Worm (Caenorhabditis elegans) whole organism, L2 larva: ENCODE data around the gene rpl-10.

Source experiments
- F13H6.1 ChIP-seq: sonication (generic microtip); optimal IDR thresholded peaks from 2 replicates; lab custom pipeline; 2016; ENCODE audit warnings: missing genetic modification characterization, missing compliant biosample characterization
- R02D3.7 ChIP-seq: fragments of 150-350 bp; optimal IDR thresholded peaks from 2 replicates; lab custom pipeline; 2014; ENCODE audit warnings: missing biosample characterization, missing genetic modification characterization
- Y55F3AM.14 ChIP-seq: fragments of 200-800 bp; sonication (Bioruptor generic); optimal IDR thresholded peaks from 2 replicates; lab custom pipeline; 2018; ENCODE audit warnings: mild to moderate bottlenecking, missing genetic modification characterization, missing compliant biosample characterization
- ZK546.5 ChIP-seq: sonication (generic microtip); optimal IDR thresholded peaks from 2 replicates; lab custom pipeline; 2017; ENCODE audit warnings: missing biosample characterization, missing genetic modification characterization
- alr-1 ChIP-seq: fragments of 150-350 bp; optimal IDR thresholded peaks from 2 replicates; lab custom pipeline; 2014; ENCODE audit warnings: missing biosample characterization, missing genetic modification characterization
- aly-2 ChIP-seq: fragments of 150-350 bp; optimal IDR thresholded peaks from 2 replicates; lab custom pipeline; 2014; ENCODE audit warnings: missing biosample characterization, missing genetic modification characterization
- ama-1 ChIP-seq: fragments of 150-350 bp; optimal IDR thresholded peaks from 2 replicates; lab custom pipeline; 2018; ENCODE audit warnings: inconsistent platforms
- blmp-1 ChIP-seq: sonication (generic microtip); optimal IDR thresholded peaks from 2 replicates; lab custom pipeline; 2017; ENCODE audit warnings: missing genetic modification characterization, mild to moderate bottlenecking, missing compliant biosample characterization, antibody characterized with exemption, moderate library complexity; ENCODE audit not compliant: insufficient read depth
- ceh-16 ChIP-seq: fragments of 150-350 bp; optimal IDR thresholded peaks from 2 replicates; lab custom pipeline; 2014; ENCODE audit warnings: missing biosample characterization, missing genetic modification characterization
- ceh-82 ChIP-seq: fragments of 150-350 bp; optimal IDR thresholded peaks from 2 replicates; lab custom pipeline; 2014; ENCODE audit warnings: missing biosample characterization, missing genetic modification characterization
- crh-2 ChIP-seq: sonication (generic microtip); optimal IDR thresholded peaks from 2 replicates; lab custom pipeline; 2017; ENCODE audit warnings: missing biosample characterization, missing genetic modification characterization
- dmd-4 ChIP-seq: sonication (generic microtip); optimal IDR thresholded peaks from 2 replicates; lab custom pipeline; 2017; ENCODE audit warnings: missing biosample characterization, missing genetic modification characterization
- egl-27 ChIP-seq: sonication (generic microtip); optimal IDR thresholded peaks from 3 replicates; lab custom pipeline; 2017; ENCODE audit warnings: missing biosample characterization, missing genetic modification reagents, missing genetic modification characterization
- elt-1 ChIP-seq: fragments of 150-350 bp; optimal IDR thresholded peaks from 2 replicates; lab custom pipeline; 2014; ENCODE audit warnings: missing biosample characterization, missing genetic modification characterization
- elt-3 ChIP-seq: sonication (generic microtip); optimal IDR thresholded peaks from 2 replicates; lab custom pipeline; 2017; ENCODE audit warnings: missing biosample characterization, missing genetic modification characterization
- fos-1 ChIP-seq: fragments of 150-350 bp; optimal IDR thresholded peaks from 2 replicates; lab custom pipeline; 2014; ENCODE audit warnings: missing biosample characterization, missing genetic modification characterization
- gmeb-1 ChIP-seq: fragments of 150-350 bp; optimal IDR thresholded peaks from 2 replicates; lab custom pipeline; 2014; ENCODE audit warnings: missing biosample characterization, missing genetic modification characterization
- lin-11 ChIP-seq: fragments of 150-350 bp; sonication (generic microtip); optimal IDR thresholded peaks from 2 replicates; lab custom pipeline; 2014; ENCODE audit warnings: missing biosample characterization, missing genetic modification characterization, inconsistent platforms, mixed read lengths
- lin-13 ChIP-seq: fragments of 150-350 bp; optimal IDR thresholded peaks from 2 replicates; lab custom pipeline; 2014; ENCODE audit warnings: missing biosample characterization, missing genetic modification reagents, missing genetic modification characterization
- lin-39 ChIP-seq: fragments of 150-350 bp; optimal IDR thresholded peaks from 2 replicates; lab custom pipeline; 2014; ENCODE audit warnings: missing biosample characterization, missing genetic modification reagents, missing genetic modification characterization
- lsy-2 ChIP-seq, 2 experiments: fragments of 150-350 bp in 1 of 2; sonication (generic microtip) in 1 of 2; optimal IDR thresholded peaks; 2 replicates each; lab custom pipeline; 2014 to 2017; ENCODE audit warnings: missing biosample characterization in 2 of 2, missing genetic modification characterization in 2 of 2
- mab-5 ChIP-seq: fragments of 150-350 bp; optimal IDR thresholded peaks from 2 replicates; lab custom pipeline; 2014; ENCODE audit warnings: missing biosample characterization, missing genetic modification characterization
- mdl-1 ChIP-seq, 2 experiments: fragments of 150-350 bp in 1 of 2; sonication (generic microtip) in 1 of 2; optimal IDR thresholded peaks; 2 replicates each; lab custom pipeline; 2017; ENCODE audit warnings: missing biosample characterization in 2 of 2, missing genetic modification characterization in 2 of 2
- nhr-10 ChIP-seq: sonication (generic microtip); optimal IDR thresholded peaks from 2 replicates; lab custom pipeline; 2017; ENCODE audit warnings: missing biosample characterization, missing genetic modification characterization
- nhr-11 ChIP-seq: fragments of 150-350 bp; optimal IDR thresholded peaks from 2 replicates; lab custom pipeline; 2014; ENCODE audit warnings: missing biosample characterization, missing genetic modification characterization
- nhr-12 ChIP-seq: fragments of 150-350 bp; optimal IDR thresholded peaks from 2 replicates; lab custom pipeline; 2014; ENCODE audit warnings: missing biosample characterization, missing genetic modification characterization
- nhr-129 ChIP-seq: fragments of 150-350 bp; optimal IDR thresholded peaks from 2 replicates; lab custom pipeline; 2014; ENCODE audit warnings: missing biosample characterization, missing genetic modification characterization
- nhr-21 ChIP-seq: fragments of 150-350 bp; optimal IDR thresholded peaks from 2 replicates; lab custom pipeline; 2014; ENCODE audit warnings: missing biosample characterization, missing genetic modification characterization
- nhr-23 ChIP-seq: fragments of 150-350 bp; optimal IDR thresholded peaks from 2 replicates; lab custom pipeline; 2014; ENCODE audit warnings: missing biosample characterization, missing genetic modification reagents, missing genetic modification characterization
- nhr-237 ChIP-seq: fragments of 150-350 bp; optimal IDR thresholded peaks from 2 replicates; lab custom pipeline; 2014; ENCODE audit warnings: missing biosample characterization, missing genetic modification characterization
- nhr-25 ChIP-seq: fragments of 150-350 bp; sonication (generic microtip); optimal IDR thresholded peaks from 3 replicates; lab custom pipeline; 2014; ENCODE audit warnings: missing biosample characterization, missing genetic modification characterization
- nhr-6 ChIP-seq: fragments of 150-350 bp; optimal IDR thresholded peaks from 2 replicates; lab custom pipeline; 2014; ENCODE audit warnings: missing biosample characterization, missing genetic modification characterization
- nhr-77 ChIP-seq: fragments of 150-350 bp; optimal IDR thresholded peaks from 2 replicates; lab custom pipeline; 2014; ENCODE audit warnings: missing biosample characterization, missing genetic modification characterization
- peb-1 ChIP-seq: fragments of 150-350 bp; optimal IDR thresholded peaks from 2 replicates; lab custom pipeline; 2014; ENCODE audit warnings: missing biosample characterization, missing genetic modification characterization
- sem-4 ChIP-seq: fragments of 150-350 bp; optimal IDR thresholded peaks from 2 replicates; lab custom pipeline; 2014; ENCODE audit warnings: missing biosample characterization, missing genetic modification reagents, missing genetic modification characterization
- skn-1 ChIP-seq: sonication (generic microtip); optimal IDR thresholded peaks from 2 replicates; lab custom pipeline; 2017; ENCODE audit warnings: missing biosample characterization, missing genetic modification characterization
- sma-3 ChIP-seq: sonication (generic microtip); optimal IDR thresholded peaks from 2 replicates; lab custom pipeline; 2016; ENCODE audit warnings: missing genetic modification reagents, missing genetic modification characterization, missing compliant biosample characterization
- sma-9 ChIP-seq, 2 experiments: fragments of 150-350 bp in 1 of 2; sonication (generic microtip) in 1 of 2; optimal IDR thresholded peaks; 2 replicates each; lab custom pipeline; 2014 to 2016; ENCODE audit warnings: missing genetic modification characterization in 2 of 2, mild to moderate bottlenecking in 1 of 2, missing biosample characterization in 1 of 2, missing compliant biosample characterization in 1 of 2, missing genetic modification reagents in 1 of 2, moderate library complexity in 1 of 2
- snpc-4 ChIP-seq: fragments of 150-350 bp; optimal IDR thresholded peaks from 2 replicates; lab custom pipeline; 2014; ENCODE audit warnings: missing biosample characterization, missing genetic modification characterization
- unc-39 ChIP-seq: fragments of 150-350 bp; optimal IDR thresholded peaks from 2 replicates; lab custom pipeline; 2014; ENCODE audit warnings: missing biosample characterization, missing genetic modification characterization
- unc-55 ChIP-seq: fragments of 150-350 bp; sonication (generic microtip); optimal IDR thresholded peaks from 3 replicates; lab custom pipeline; 2014; ENCODE audit warnings: missing biosample characterization, missing genetic modification reagents, missing genetic modification characterization
- unc-62 ChIP-seq: fragments of 150-350 bp; optimal IDR thresholded peaks from 2 replicates; lab custom pipeline; 2014; ENCODE audit warnings: missing biosample characterization, missing genetic modification reagents, missing genetic modification characterization
- zag-1 ChIP-seq: fragments of 150-350 bp; optimal IDR thresholded peaks from 2 replicates; lab custom pipeline; 2014; ENCODE audit warnings: missing biosample characterization, missing genetic modification characterization
- ztf-1 ChIP-seq: fragments of 200-800 bp; sonication (Bioruptor generic); conservative IDR thresholded peaks from 2 replicates; pipeline ENCODE4 v1.3.6; 2022; ENCODE audit warnings: missing genetic modification characterization, missing compliant biosample characterization
- ztf-11 ChIP-seq: sonication (generic microtip); optimal IDR thresholded peaks from 2 replicates; lab custom pipeline; 2017; ENCODE audit warnings: missing biosample characterization, missing genetic modification characterization
- ztf-4 ChIP-seq: fragments of 150-350 bp; optimal IDR thresholded peaks from 2 replicates; lab custom pipeline; 2014; ENCODE audit warnings: missing biosample characterization, missing genetic modification characterization

Gene rpl-10

DNA sequence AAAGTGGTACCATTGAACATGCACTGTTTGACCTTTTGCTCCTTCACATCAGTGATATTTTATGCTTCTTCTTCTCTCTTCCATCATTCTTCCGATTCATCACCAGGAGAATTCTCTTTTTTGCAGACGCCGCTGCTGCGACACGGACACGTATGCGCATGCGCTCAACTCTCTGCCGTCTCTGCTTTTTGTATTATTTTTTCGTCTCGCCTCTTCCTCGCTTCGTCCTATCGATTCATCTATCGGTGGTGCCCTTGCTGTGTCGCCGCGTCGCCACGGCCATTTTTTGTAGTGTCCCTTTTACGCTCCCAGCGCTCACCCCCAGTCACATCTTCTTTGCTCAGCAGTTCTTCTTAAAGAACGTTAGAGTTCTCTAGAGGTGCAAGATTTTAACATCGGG, 17.5 kb upstream of the rpl-10 start (continued):
- TF ChIP-seq snpc-4 (tag; lab: Kevin White, UChicago) (no peak), ceh-16 (tag; lab: Kevin White, UChicago) (no peak), unc-62 (GFP tag; lab: Kevin White, UChicago) (no peak), unc-55 (GFP tag; lab: Kevin White, UChicago) (peak; percentile 70), nhr-6 (tag; lab: Kevin White, UChicago) (no peak), dmd-4 (no peak), elt-3 (tag; lab: Kevin White, UChicago) (no peak), blmp-1 (tag; lab: Kevin White, UChicago) (no peak), Y55F3AM.14 (GFP tag; lab: Kevin White, UChicago) (peak; percentile 6), lin-11 (tag; lab: Kevin White, UChicago) (peak; percentile 26), nhr-237 (tag; lab: Kevin White, UChicago) (no peak), aly-2 (tag; lab: Kevin White, UChicago) (no peak), sma-9 (GFP tag; optimal IDR thresholded peaks at IDR 0.05; lab: Kevin White, UChicago) (peak; percentile 36), sma-9 (tag; optimal IDR thresholded peaks at IDR 0.05; lab: Kevin White, UChicago) (no peak), ZK546.5 (tag; lab: Kevin White, UChicago) (no peak), lsy-2 (tag; optimal IDR thresholded peaks at IDR 0.05; lab: Kevin White, UChicago) (peak in 1 of 2 experiments; percentile 69), ztf-4 (tag; lab: Kevin White, UChicago) (no peak), ceh-82 (tag; lab: Kevin White, UChicago) (no peak)

DNA sequence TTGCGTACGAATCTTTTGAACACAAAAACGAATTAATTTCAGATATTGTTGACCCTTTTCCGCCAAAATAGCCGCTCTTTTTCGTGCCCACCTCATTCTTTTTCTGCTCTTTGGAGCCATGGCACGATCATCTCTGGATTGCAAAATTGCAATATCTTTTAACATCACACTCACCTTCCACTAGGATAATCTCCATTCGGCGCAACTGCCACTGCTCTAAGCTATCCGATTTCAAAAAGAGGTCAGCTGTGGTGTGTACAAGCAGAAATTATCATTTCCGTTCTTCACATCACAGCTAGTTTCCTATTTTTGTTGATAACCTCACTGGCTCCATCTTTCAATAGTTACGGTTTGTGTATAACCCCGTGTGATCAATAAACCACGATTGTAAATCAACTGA, 17.1 kb upstream of the rpl-10 start:
- TF ChIP-seq sma-9 (GFP tag; optimal IDR thresholded peaks at IDR 0.05; lab: Kevin White, UChicago) (peak; percentile 66), sma-9 (tag; optimal IDR thresholded peaks at IDR 0.05; lab: Kevin White, UChicago) (no peak), lsy-2 (tag; optimal IDR thresholded peaks at IDR 0.05; lab: Kevin White, UChicago) (no peak), ztf-4 (tag; lab: Kevin White, UChicago) (no peak), nhr-237 (tag; lab: Kevin White, UChicago) (no peak)
- TF ChIP-seq, all 48 proteins: peak for 1

DNA sequence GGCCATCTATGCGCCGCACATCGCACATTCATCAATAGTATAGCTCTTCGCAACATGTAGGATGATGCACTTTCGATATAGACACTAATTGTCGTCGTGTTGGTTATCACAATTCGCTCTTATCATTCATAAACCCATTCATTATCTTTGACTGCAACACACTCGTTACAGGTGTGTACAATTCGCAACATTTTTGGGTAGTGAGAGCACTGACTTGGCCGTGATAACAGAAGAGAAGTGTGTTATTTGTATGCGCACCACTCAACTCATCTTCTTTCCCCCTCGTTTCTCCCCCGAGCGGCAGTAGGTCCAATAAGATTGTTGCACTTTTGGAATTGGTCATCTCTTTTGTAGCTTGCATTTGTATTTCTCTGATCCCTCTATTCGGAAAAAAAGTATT, 16.4 kb upstream of the rpl-10 start:
- TF ChIP-seq lin-39 (tag; lab: Kevin White, UChicago) (no peak), nhr-12 (tag; lab: Kevin White, UChicago) (no peak), nhr-23 (tag; lab: Kevin White, UChicago) (no peak), sma-9 (GFP tag; optimal IDR thresholded peaks at IDR 0.05; lab: Kevin White, UChicago) (peak; percentile 77), sma-9 (tag; optimal IDR thresholded peaks at IDR 0.05; lab: Kevin White, UChicago) (no peak), aly-2 (tag; lab: Kevin White, UChicago) (no peak), nhr-129 (tag; lab: Kevin White, UChicago) (peak; percentile 52), sma-3 (peak; percentile 15), nhr-237 (tag; lab: Kevin White, UChicago) (no peak), crh-2 (tag; lab: Kevin White, UChicago) (peak; percentile 53), lin-13 (GFP tag; lab: Kevin White, UChicago) (no peak), dmd-4 (no peak), peb-1 (tag; lab: Kevin White, UChicago) (no peak), alr-1 (no peak), nhr-6 (tag; lab: Kevin White, UChicago) (no peak), ceh-16 (tag; lab: Kevin White, UChicago) (no peak), gmeb-1 (tag; lab: Kevin White, UChicago) (no peak), sem-4 (tag; lab: Kevin White, UChicago) (no peak), nhr-21 (no peak), mdl-1 (tag; optimal IDR thresholded peaks at IDR 0.05; lab: Kevin White, UChicago) (no peak), nhr-77 (tag; lab: Kevin White, UChicago) (no peak), unc-55 (GFP tag; lab: Kevin White, UChicago) (no peak), unc-39 (tag; lab: Kevin White, UChicago) (no peak), elt-1 (tag; lab: Kevin White, UChicago) (no peak), ceh-82 (tag; lab: Kevin White, UChicago) (no peak), elt-3 (tag; lab: Kevin White, UChicago) (no peak), skn-1 (tag; lab: Kevin White, UChicago) (no peak), Y55F3AM.14 (GFP tag; lab: Kevin White, UChicago) (no peak), ztf-11 (tag; lab: Kevin White, UChicago) (no peak), ztf-1 (no peak), R02D3.7 (tag; lab: Kevin White, UChicago) (no peak), egl-27 (tag; lab: Kevin White, UChicago) (no peak), lin-11 (tag; lab: Kevin White, UChicago) (no peak), lsy-2 (tag; optimal IDR thresholded peaks at IDR 0.05; lab: Kevin White, UChicago) (no peak), ama-1 (lab: Kevin White, UChicago) (no peak), ZK546.5 (tag; lab: Kevin White, UChicago) (no peak), snpc-4 (tag; lab: Kevin White, UChicago) (no peak), blmp-1 (tag; lab: Kevin White, UChicago) (no peak), nhr-25 (no peak), zag-1 (tag; lab: Kevin White, UChicago) (no peak), F13H6.1 (tag; lab: Kevin White, UChicago) (peak; percentile 43), nhr-10 (no peak), mab-5 (tag; lab: Kevin White, UChicago) (no peak), ztf-4 (tag; lab: Kevin White, UChicago) (no peak), nhr-11 (tag; lab: Kevin White, UChicago) (no peak), fos-1 (tag; lab: Kevin White, UChicago) (peak; percentile 94)
